Fruit fly (Drosophila melanogaster) whole organism, embryonic: Measurements from ENCODE around the gene Zir.

ENCODE experiments used
- Antp ChIP-seq: fragments of 200-800 bp; sonication (Bioruptor generic); optimal IDR thresholded peaks from 3 replicates; lab custom pipeline; 2016; ENCODE audit warnings: missing biosample characterization, missing genetic modification characterization
- Atf3 ChIP-seq: fragments of 200-800 bp; sonication (Bioruptor generic); optimal IDR thresholded peaks from 3 replicates; lab custom pipeline; 2016; ENCODE audit warnings: missing biosample characterization, missing genetic modification characterization
- C15 ChIP-seq: fragments of 200-800 bp; sonication (Bioruptor generic); IDR thresholded peaks from 3 replicates; pipeline ENCODE4 v1.3.6; 2022; ENCODE audit warnings: missing biosample characterization, missing genetic modification characterization
- CG11247 ChIP-seq: fragments of 200-800 bp; sonication (Bioruptor generic); IDR thresholded peaks from 2 replicates; pipeline ENCODE4 v1.3.6; 2022; ENCODE audit warnings: missing biosample characterization, missing genetic modification characterization
- CG11456 ChIP-seq: fragments of 200-800 bp; sonication (Bioruptor generic); IDR thresholded peaks from 3 replicates; pipeline ENCODE4 v1.3.6; 2022; ENCODE audit warnings: missing biosample characterization, missing genetic modification characterization
- CG1233 ChIP-seq: fragments of 200-800 bp; sonication (Bioruptor generic); optimal IDR thresholded peaks from 4 replicates; lab custom pipeline; 2018; ENCODE audit warnings: missing biosample characterization, mild to moderate bottlenecking, missing genetic modification characterization
- CG12744 ChIP-seq: fragments of 200-800 bp; sonication (Bioruptor generic); optimal IDR thresholded peaks from 2 replicates; lab custom pipeline; 2016; ENCODE audit warnings: missing biosample characterization, missing genetic modification characterization
- CG13894 ChIP-seq: fragments of 200-800 bp; sonication (Bioruptor generic); optimal IDR thresholded peaks from 3 replicates; lab custom pipeline; 2018; ENCODE audit warnings: missing biosample characterization, mild to moderate bottlenecking, missing genetic modification characterization, moderate library complexity
- CG1603 ChIP-seq: fragments of 200-800 bp; sonication (Bioruptor generic); optimal IDR thresholded peaks from 2 replicates; lab custom pipeline; 2019; ENCODE audit warnings: missing biosample characterization, mild to moderate bottlenecking, missing genetic modification characterization, moderate library complexity
- CG17186 ChIP-seq: fragments of 200-800 bp; sonication (Bioruptor generic); optimal IDR thresholded peaks from 3 replicates; lab custom pipeline; 2017; ENCODE audit warnings: missing biosample characterization, missing genetic modification reagents, missing genetic modification characterization
- CG17361 ChIP-seq: fragments of 200-800 bp; sonication (Bioruptor generic); IDR thresholded peaks from 3 replicates; pipeline ENCODE4 v1.3.6; 2022; ENCODE audit warnings: missing biosample characterization, missing genetic modification characterization
- CG2712 ChIP-seq: fragments of 200-800 bp; optimal IDR thresholded peaks from 3 replicates; lab custom pipeline; 2019; ENCODE audit warnings: missing biosample characterization, mild to moderate bottlenecking, missing genetic modification characterization, moderate library complexity
- CG31388 ChIP-seq: fragments of 200-800 bp; sonication (Bioruptor generic); optimal IDR thresholded peaks from 2 replicates; lab custom pipeline; 2016; ENCODE audit warnings: missing biosample characterization, missing genetic modification characterization
- CG3407 ChIP-seq: fragments of 200-800 bp; sonication (Bioruptor generic); optimal IDR thresholded peaks from 2 replicates; lab custom pipeline; 2018; ENCODE audit warnings: missing biosample characterization, mild to moderate bottlenecking, missing genetic modification characterization
- CG3726 ChIP-seq: fragments of 200-800 bp; sonication (Bioruptor generic); IDR thresholded peaks from 3 replicates; pipeline ENCODE4, ENCODE4 v1.3.6; 2022; ENCODE audit warnings: missing biosample characterization, missing genetic modification characterization
- CG6654 ChIP-seq: fragments of 200-800 bp; sonication (Bioruptor generic); optimal IDR thresholded peaks from 2 replicates; lab custom pipeline; 2017; ENCODE audit warnings: missing biosample characterization, mild to moderate bottlenecking, missing genetic modification characterization
- CG9437 ChIP-seq: fragments of 200-800 bp; sonication (Bioruptor generic); optimal IDR thresholded peaks from 2 replicates; lab custom pipeline; 2018; ENCODE audit warnings: missing biosample characterization, mild to moderate bottlenecking, missing genetic modification characterization
- CTCF ChIP-seq: fragments of 200-800 bp; sonication (Bioruptor generic); optimal IDR thresholded peaks from 2 replicates; lab custom pipeline; 2017; ENCODE audit warnings: missing biosample characterization, mild to moderate bottlenecking, missing genetic modification characterization, moderate library complexity
- Dad ChIP-seq: fragments of 200-800 bp; sonication (Bioruptor generic); optimal IDR thresholded peaks from 3 replicates; lab custom pipeline; 2016; ENCODE audit warnings: missing biosample characterization, missing genetic modification characterization
- Deaf1 ChIP-seq: fragments of 200-800 bp; optimal IDR thresholded peaks from 3 replicates; lab custom pipeline; 2019; ENCODE audit warnings: missing biosample characterization, mild to moderate bottlenecking, missing genetic modification characterization, moderate library complexity
- Dip2 ChIP-seq: fragments of 200-800 bp; sonication (Bioruptor generic); IDR thresholded peaks from 2 replicates; pipeline ENCODE4 v1.3.6; 2022; ENCODE audit warnings: missing biosample characterization, missing genetic modification characterization
- Drgx ChIP-seq: fragments of 200-800 bp; sonication (Bioruptor generic); IDR thresholded peaks from 2 replicates; pipeline ENCODE4 v1.3.6; 2022; ENCODE audit warnings: missing biosample characterization, missing genetic modification characterization
- Ets65A ChIP-seq: fragments of 200-800 bp; sonication (Bioruptor generic); peaks from one replicate; lab custom pipeline; 2016; ENCODE audit warnings: missing biosample characterization, missing genetic modification characterization
- H15 ChIP-seq: fragments of 200-800 bp; sonication (Bioruptor generic); IDR thresholded peaks from 3 replicates; pipeline ENCODE4 v1.3.6; 2022; ENCODE audit warnings: missing biosample characterization, missing genetic modification characterization
- HLHmδ ChIP-seq: fragments of 200-800 bp; sonication (Bioruptor generic); optimal IDR thresholded peaks from 2 replicates; lab custom pipeline; 2018; ENCODE audit warnings: missing biosample characterization, mild to moderate bottlenecking, missing genetic modification characterization, moderate library complexity
- Hr3 ChIP-seq: fragments of 200-800 bp; sonication (Bioruptor generic); optimal IDR thresholded peaks from 3 replicates; lab custom pipeline; 2016; ENCODE audit warnings: missing biosample characterization, missing genetic modification characterization
- Hr39 ChIP-seq: fragments of >200 bp; optimal IDR thresholded peaks from 2 replicates; lab custom pipeline; 2017
- Med ChIP-seq: fragments of 200-800 bp; sonication (Bioruptor generic); peaks from one replicate; lab custom pipeline; 2016; ENCODE audit warnings: missing biosample characterization, missing genetic modification characterization, mild to moderate bottlenecking, inconsistent platforms, moderate library complexity
- NfI ChIP-seq: fragments of 200-800 bp; sonication (Bioruptor generic); optimal IDR thresholded peaks from 3 replicates; lab custom pipeline; 2018; ENCODE audit warnings: missing biosample characterization, mild to moderate bottlenecking, missing genetic modification characterization, moderate library complexity
- Oli ChIP-seq: fragments of 200-800 bp; sonication (Bioruptor generic); optimal IDR thresholded peaks from 2 replicates; lab custom pipeline; 2018; ENCODE audit warnings: missing biosample characterization, mild to moderate bottlenecking, missing genetic modification characterization, moderate library complexity
- bsh ChIP-seq, 2 experiments: fragments of 200-800 bp; sonication (Bioruptor generic); optimal IDR thresholded peaks; 2 replicates each; lab custom pipeline; 2017 to 2018; ENCODE audit warnings: mild to moderate bottlenecking in 2 of 2, missing biosample characterization in 2 of 2, missing genetic modification characterization in 2 of 2, moderate library complexity in 1 of 2
- chm ChIP-seq: fragments of 200-800 bp; sonication (Bioruptor generic); IDR thresholded peaks from 2 replicates; pipeline ENCODE4 v1.3.6; 2022; ENCODE audit warnings: missing biosample characterization, missing genetic modification characterization
- dimm ChIP-seq: fragments of 200-800 bp; sonication (Bioruptor generic); IDR thresholded peaks from 2 replicates; pipeline ENCODE4 v1.3.6; 2022; ENCODE audit warnings: missing biosample characterization, missing genetic modification characterization
- ewg ChIP-seq: fragments of 200-800 bp; sonication (Bioruptor generic); optimal IDR thresholded peaks from 3 replicates; lab custom pipeline; 2017; ENCODE audit warnings: mild to moderate bottlenecking, missing biosample characterization, missing genetic modification reagents, missing genetic modification characterization
- fd64A ChIP-seq: fragments of 200-800 bp; sonication (Bioruptor generic); optimal IDR thresholded peaks from 3 replicates; lab custom pipeline; 2018; ENCODE audit warnings: missing biosample characterization, mild to moderate bottlenecking, missing genetic modification characterization
- fu2 ChIP-seq: fragments of 200-800 bp; sonication (Bioruptor generic); optimal IDR thresholded peaks from 2 replicates; lab custom pipeline; 2016; ENCODE audit warnings: missing biosample characterization, missing genetic modification characterization
- gro ChIP-seq: fragments of 200-800 bp; sonication (Bioruptor generic); optimal IDR thresholded peaks from 2 replicates; lab custom pipeline; 2016; ENCODE audit warnings: missing biosample characterization, missing genetic modification characterization
- hb ChIP-seq: fragments of 200-800 bp; sonication (Bioruptor generic); IDR thresholded peaks from 3 replicates; pipeline ENCODE4 v1.3.6; 2022; ENCODE audit warnings: missing biosample characterization, missing genetic modification characterization; ENCODE audit not compliant: partially characterized antibody
- jing ChIP-seq: fragments of 200-800 bp; sonication (Bioruptor generic); optimal IDR thresholded peaks from 2 replicates; lab custom pipeline; 2018; ENCODE audit warnings: missing biosample characterization, mild to moderate bottlenecking, missing genetic modification characterization
- lov ChIP-seq, 2 experiments: fragments of 200-800 bp in 1 of 2; fragments of >200 bp in 1 of 2; sonication (Bioruptor generic) in 1 of 2; IDR thresholded peaks in 1 of 2; optimal IDR thresholded peaks in 1 of 2; 2 replicates in 1 of 2; 3 replicates in 1 of 2; pipeline versions ENCODE4 v1.3.6 to Lab custom; 2017 to 2022; ENCODE audit warnings: missing biosample characterization in 1 of 2, missing genetic modification characterization in 1 of 2
- nerfin-1 ChIP-seq: fragments of 200-800 bp; sonication (Bioruptor generic); optimal IDR thresholded peaks from 3 replicates; lab custom pipeline; 2019; ENCODE audit warnings: missing biosample characterization, mild to moderate bottlenecking, missing genetic modification characterization, moderate library complexity
- pb ChIP-seq: fragments of 200-800 bp; sonication (Bioruptor generic); optimal IDR thresholded peaks from 3 replicates; lab custom pipeline; 2016; ENCODE audit warnings: missing biosample characterization, missing genetic modification characterization
- phol ChIP-seq: fragments of 200-800 bp; sonication (Bioruptor generic); optimal IDR thresholded peaks from 3 replicates; lab custom pipeline; 2018; ENCODE audit warnings: missing biosample characterization, mild to moderate bottlenecking, missing genetic modification characterization, moderate library complexity
- sim ChIP-seq: fragments of 200-800 bp; sonication (Bioruptor generic); IDR thresholded peaks from 2 replicates; pipeline ENCODE4 v1.3.6; 2022; ENCODE audit warnings: missing biosample characterization, missing genetic modification characterization
- slbo ChIP-seq: fragments of 200-800 bp; sonication (Bioruptor generic); IDR thresholded peaks from 2 replicates; pipeline ENCODE4 v1.3.6; 2022; ENCODE audit warnings: missing biosample characterization, missing genetic modification characterization
- slp2 ChIP-seq: fragments of 200-800 bp; sonication (Bioruptor generic); optimal IDR thresholded peaks from 2 replicates; lab custom pipeline; 2016; ENCODE audit warnings: missing biosample characterization, missing genetic modification characterization
- sna ChIP-seq: fragments of 200-800 bp; sonication (Bioruptor generic); IDR thresholded peaks from 2 replicates; pipeline ENCODE4 v1.3.6; 2022; ENCODE audit warnings: missing biosample characterization, missing genetic modification characterization; ENCODE audit not compliant: partially characterized antibody
- sug ChIP-seq: fragments of 200-800 bp; optimal IDR thresholded peaks from 2 replicates; lab custom pipeline; 2019; ENCODE audit warnings: missing biosample characterization, mild to moderate bottlenecking, missing genetic modification characterization, moderate library complexity
- tna ChIP-seq: fragments of 200-800 bp; sonication (Bioruptor generic); IDR thresholded peaks from 2 replicates; pipeline ENCODE4 v1.3.6; 2022; ENCODE audit warnings: missing biosample characterization, missing genetic modification characterization; ENCODE audit not compliant: partially characterized antibody
- wdn ChIP-seq: fragments of 200-800 bp; sonication (Bioruptor generic); IDR thresholded peaks from 2 replicates; pipeline ENCODE4 v1.3.6; 2022; ENCODE audit warnings: missing biosample characterization, missing genetic modification characterization

The Zir gene

DNA sequence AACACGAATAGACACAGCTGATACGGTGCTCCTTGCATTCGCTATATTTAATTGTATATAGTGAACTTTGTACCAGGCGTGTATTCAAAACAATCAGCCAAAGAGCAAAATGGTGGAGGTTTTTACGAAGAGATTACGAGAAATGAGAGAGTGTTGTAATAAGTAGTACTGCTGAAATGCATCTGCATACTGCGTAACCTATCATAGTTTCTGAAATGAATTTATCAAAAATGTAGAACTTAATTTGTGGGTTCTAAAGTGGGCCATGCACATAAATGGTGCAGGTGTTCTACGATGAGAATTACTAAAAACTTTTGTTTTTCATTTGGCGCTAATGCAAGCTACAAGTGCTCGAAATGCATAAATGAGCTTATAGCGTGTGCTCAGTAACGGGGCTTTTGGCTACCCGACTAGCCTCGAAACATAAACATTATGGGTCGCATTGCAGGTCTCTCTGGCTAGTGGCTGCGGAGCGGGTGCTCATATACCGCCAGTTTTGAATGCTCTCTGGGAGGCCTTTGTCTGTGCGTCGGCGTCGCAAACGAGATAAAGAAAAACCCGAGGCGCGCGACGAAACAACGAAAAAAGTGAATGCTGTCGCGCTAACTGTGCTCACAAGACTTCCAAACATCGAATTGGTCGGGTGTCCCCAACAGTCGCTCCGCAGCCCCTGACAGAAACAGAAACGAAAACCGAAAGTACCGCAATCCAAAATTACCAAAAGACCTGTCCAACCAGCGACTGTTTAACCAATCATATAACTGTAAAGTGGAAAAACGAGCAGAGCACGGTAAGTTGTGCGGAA lies 37.1 kb downstream of the Zir start, which contains the start of gene Gs1 (continued):
- TF ChIP-seq CG12744, result no peak
- no peak for TF ChIP-seq Atf3
- peak; percentile 77 for TF ChIP-seq ewg
- TF ChIP-seq Dad (GFP tag; lab: Kevin White, UChicago), result no peak
- peak; percentile 37 for TF ChIP-seq CG1233 (GFP tag; lab: Kevin White, UChicago)
- TF ChIP-seq CG13894 (tag; lab: Kevin White, UChicago), result peak; percentile 67
- TF ChIP-seq CTCF (GFP tag; lab: Kevin White, UChicago), result peak; percentile 41
- no peak for TF ChIP-seq wdn (GFP tag; lab: Robert Waterston, UW)
- peak; percentile 90 for TF ChIP-seq Med
- TF ChIP-seq Deaf1, result peak; percentile 98
- TF ChIP-seq tna, result no peak
- peak; percentile 90 for TF ChIP-seq chm (GFP tag; lab: Robert Waterston, UW)
- TF ChIP-seq lov (optimal IDR thresholded peaks at IDR 0.05; lab: Kevin White, UChicago), result no peak
- no peak; the same call in 2 of the 3 replicates for TF ChIP-seq lov (GFP tag; IDR thresholded peaks at IDR 0.05; lab: Robert Waterston, UW)
- no peak for TF ChIP-seq Hr3
- no peak for TF ChIP-seq CG11456 (GFP tag; lab: Robert Waterston, UW)
- no peak for TF ChIP-seq sim (GFP tag; lab: Robert Waterston, UW)
- TF ChIP-seq C15 (GFP tag; lab: Robert Waterston, UW), result no peak
- no peak for TF ChIP-seq CG9437 (GFP tag; lab: Kevin White, UChicago)
- no peak for TF ChIP-seq phol (tag; lab: Kevin White, UChicago)
- no peak for TF ChIP-seq Ets65A (GFP tag; lab: Kevin White, UChicago)
- TF ChIP-seq gro, result peak; percentile 51
- TF ChIP-seq Drgx (GFP tag; lab: Robert Waterston, UW), result peak; percentile 58
- no peak for TF ChIP-seq CG6654 (GFP tag; lab: Kevin White, UChicago)
- no peak for TF ChIP-seq nerfin-1 (tag; lab: Kevin White, UChicago)
- no peak for TF ChIP-seq dimm (GFP tag; lab: Robert Waterston, UW)
- peak; percentile 30 for TF ChIP-seq CG2712 (tag; lab: Kevin White, UChicago)
- TF ChIP-seq CG1603 (tag; lab: Kevin White, UChicago), result peak; percentile 0
- TF ChIP-seq Hr39 (lab: Kevin White, UChicago), result no peak
- TF ChIP-seq HLHmδ (GFP tag; lab: Kevin White, UChicago), result peak; percentile 30
- TF ChIP-seq sna, result 0 out of 2 replicates have a peak, but pooled peaks have one; percentile 53
- TF ChIP-seq sug, result peak; percentile 84
- no peak for TF ChIP-seq fu2 (GFP tag; lab: Kevin White, UChicago)
- TF ChIP-seq CG3407 (GFP tag; lab: Kevin White, UChicago), result peak; percentile 16
- no peak for TF ChIP-seq hb (GFP tag; lab: Robert Waterston, UW)
- peak; percentile 37 for TF ChIP-seq NfI (GFP tag; lab: Kevin White, UChicago)
- TF ChIP-seq Oli, result no peak
- no peak for TF ChIP-seq Antp (GFP tag; lab: Kevin White, UChicago)
- TF ChIP-seq bsh (GFP tag; optimal IDR thresholded peaks at IDR 0.05; lab: Kevin White, UChicago), result peak in 1 of 2 experiments; percentile 66
- no peak for TF ChIP-seq CG11247
- TF ChIP-seq CG31388 (GFP tag; lab: Kevin White, UChicago), result no peak
- no peak for TF ChIP-seq slbo (GFP tag; lab: Robert Waterston, UW)
- TF ChIP-seq jing (GFP tag; lab: Kevin White, UChicago), result no peak
- TF ChIP-seq CG17361, result no peak
- TF ChIP-seq slp2 (GFP tag; lab: Kevin White, UChicago), result no peak
- no peak for TF ChIP-seq CG17186 (GFP tag; lab: Kevin White, UChicago)
- 0 out of 3 replicates have a peak, but pooled peaks have one; percentile 5 for TF ChIP-seq CG3726 (GFP tag; lab: Robert Waterston, UW)
- no peak for TF ChIP-seq fd64A (GFP tag; lab: Kevin White, UChicago)
- no peak for TF ChIP-seq H15 (GFP tag; lab: Robert Waterston, UW)
- TF ChIP-seq Dip2 (GFP tag; lab: Robert Waterston, UW), result no peak
- TF ChIP-seq pb (GFP tag; lab: Kevin White, UChicago), result peak; percentile 30
